Worm (Caenorhabditis elegans): ENCODE measurements around the gene Y41D4A.3.

Gene Y41D4A.3

DNA sequence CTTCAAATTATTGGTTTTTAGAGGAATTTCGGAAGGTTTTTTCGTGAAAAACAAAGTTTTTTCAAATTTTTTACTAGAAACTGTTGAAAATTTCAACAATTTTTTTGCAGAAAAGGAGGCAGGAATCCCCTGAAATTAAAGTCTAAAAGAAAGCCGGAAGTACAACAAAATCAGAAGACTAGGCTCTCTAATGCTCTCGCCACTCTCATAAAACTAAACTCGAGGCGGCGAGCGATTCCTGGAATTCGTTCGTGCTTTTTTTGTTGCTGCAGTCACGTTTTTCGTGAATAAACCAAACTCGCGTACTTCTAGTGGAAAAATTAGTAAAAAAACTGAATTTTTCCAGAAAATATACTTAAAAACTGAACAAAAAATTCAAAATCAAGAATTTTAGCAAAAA, 14.7 kb upstream of the Y41D4A.3 start:
- no peak for TF ChIP-seq unc-62 (GFP tag; optimal IDR thresholded peaks at IDR 0.05)

DNA sequence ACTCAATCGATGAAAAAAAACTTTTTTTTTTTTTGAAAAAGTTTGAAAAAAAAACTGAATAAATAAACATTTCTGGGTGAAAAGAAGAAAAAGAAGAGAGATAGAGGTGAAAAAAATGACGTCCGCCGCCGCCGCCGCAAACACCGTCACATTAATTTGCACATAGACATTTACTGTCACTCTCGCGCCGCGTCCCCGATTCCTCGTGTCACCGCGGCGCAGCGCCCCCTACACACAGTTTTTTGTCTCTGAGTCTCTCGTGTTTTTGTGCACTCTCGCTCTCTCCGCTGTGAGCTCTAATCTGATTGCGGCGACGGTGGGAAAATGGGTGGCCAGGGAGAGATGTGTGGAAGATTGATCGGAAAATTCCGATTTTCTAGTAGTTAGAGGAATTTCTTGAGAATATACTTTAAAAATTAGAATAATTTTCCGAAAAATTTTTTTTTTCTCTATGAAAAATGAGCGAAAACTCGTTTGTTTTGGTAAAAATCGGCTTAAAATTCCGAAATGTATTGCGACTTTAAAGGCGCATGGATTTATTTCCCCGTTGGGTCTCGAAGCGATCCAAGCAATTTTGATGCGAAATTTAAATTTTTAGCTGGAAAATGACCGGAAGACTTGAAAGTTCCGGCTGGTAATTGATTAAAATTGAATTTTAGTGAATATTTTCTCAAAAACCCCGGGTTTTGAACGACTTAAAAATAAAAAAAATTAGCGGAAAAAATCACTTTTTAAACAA, 14.0 kb upstream of the Y41D4A.3 start:
- no peak for TF ChIP-seq unc-62 (GFP tag; optimal IDR thresholded peaks at IDR 0.05)

DNA sequence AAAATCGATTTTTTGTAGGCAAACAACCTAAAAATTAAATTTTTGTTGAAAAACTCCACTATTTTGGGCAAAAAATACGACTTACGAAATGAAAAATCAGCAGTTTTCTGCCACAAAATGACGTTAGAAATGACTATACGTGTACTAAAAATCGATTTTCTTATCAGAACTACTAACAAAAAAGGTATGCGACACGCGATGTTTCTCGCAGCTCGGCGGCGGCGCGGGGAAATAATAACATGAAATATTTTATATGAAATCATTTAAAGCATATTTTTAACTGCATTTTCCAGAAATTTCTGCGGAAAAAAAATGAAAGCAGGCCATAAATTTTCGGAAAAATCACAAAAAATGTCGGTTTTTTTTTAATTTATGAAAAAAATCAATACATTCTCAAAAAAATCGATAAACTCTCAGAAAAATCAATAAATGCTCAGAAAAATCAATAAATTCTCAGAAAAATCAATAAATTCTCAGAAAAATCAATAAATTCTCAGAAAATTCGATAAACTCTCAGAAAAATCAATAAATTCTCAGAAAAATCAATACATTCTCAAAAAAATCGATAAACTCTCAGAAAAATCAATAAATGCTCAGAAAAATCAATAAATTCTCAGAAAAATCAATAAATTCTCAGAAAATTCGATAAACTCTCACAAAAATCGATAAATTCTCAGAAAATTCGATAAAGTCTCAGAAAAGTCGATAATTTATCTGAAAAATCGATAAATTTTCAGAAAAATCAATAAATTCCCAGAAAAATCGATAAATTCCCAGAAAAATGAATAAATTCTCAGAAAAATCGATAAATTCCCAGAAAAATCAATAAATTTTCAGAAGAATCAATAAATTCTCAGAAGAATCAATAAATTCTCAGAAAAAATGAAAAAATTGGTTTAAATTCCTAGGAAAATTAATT, 13.2 kb upstream of the Y41D4A.3 start, which contains the start of gene ptpn-22:
ptpn-22 (minus strand) TSS at position 158 of the 919 bp plus-strand sequence.
- no peak for TF ChIP-seq unc-62 (GFP tag; optimal IDR thresholded peaks at IDR 0.05)

DNA sequence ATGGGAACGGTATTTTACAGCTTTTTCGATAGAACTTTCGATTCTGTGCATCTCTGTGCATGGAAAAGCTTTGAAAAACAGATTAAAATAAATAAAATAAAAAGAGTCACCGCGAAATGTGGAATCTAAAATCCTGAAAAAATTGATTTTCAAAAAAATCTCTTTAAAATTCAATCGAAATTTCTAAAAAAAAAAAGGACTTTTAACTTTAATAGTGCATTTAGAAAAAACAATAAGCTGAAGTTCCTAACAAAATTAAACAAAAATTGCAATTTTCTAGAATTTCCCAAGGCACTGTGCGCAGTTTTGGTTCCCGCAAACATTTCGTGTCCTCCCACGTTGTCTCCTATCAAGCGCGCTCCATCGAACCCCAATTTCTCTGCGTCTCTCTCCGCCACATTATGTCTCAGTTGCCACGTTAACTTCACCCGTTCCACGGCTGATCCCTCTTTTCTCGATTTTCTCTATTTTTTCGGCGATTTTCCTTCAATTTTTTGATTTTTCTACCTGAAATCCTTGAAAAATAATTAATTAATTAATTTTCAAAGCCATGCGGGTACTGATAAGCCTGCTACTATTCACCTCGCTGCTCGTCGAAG, 8.0 kb upstream of the Y41D4A.3 start, which contains the start of the genes Y41D4A.6 and Y41D4A.4:
Y41D4A.6 (minus strand) TSS at position 51 of the 599 bp plus-strand sequence.
Y41D4A.4 (plus strand) TSS at position 549 of the 599 bp plus-strand sequence.
- TF ChIP-seq unc-62 (GFP tag; optimal IDR thresholded peaks at IDR 0.05) = no peak

DNA sequence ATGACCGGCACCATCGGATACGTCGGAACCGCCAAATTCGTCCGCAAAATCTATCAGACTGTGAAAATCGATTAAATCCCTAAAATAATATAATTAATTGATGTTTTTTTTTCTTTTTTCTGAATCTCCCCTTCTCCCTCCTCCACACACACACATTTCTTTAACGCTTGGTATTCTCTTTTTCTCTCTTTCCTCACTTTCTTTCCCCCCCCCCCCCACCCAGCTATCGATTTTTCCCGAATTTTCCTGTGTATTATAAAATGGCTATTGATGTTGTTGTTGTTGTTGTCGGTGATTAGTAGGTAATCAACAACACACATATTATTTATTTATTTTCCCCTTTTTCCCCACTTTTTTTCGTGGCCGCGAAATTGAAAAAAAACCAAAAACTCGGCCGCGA, 2.3 kb upstream of the Y41D4A.3 start:
- no peak for TF ChIP-seq unc-62 (GFP tag; optimal IDR thresholded peaks at IDR 0.05)

DNA sequence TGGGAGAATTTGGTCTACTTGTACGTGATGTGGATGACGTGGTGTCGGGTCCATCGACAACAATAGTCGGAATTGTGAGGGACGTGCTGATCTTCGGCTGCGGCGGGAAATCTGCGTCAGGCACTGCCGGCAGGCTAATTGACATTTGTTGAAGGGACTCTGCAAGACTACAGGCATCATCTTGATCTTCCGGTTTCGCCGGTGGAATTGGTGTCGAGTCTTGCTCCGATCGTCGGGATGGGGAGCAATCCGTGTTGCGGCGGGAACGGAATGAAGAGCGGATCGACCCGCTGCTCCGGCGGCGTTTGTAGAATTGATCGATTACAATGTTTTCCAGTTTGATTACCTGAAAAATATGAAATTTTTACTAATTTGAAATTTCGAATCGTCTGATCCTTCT, 1.1 kb upstream of the Y41D4A.3 start:
- no peak for TF ChIP-seq unc-62 (GFP tag; optimal IDR thresholded peaks at IDR 0.05)

DNA sequence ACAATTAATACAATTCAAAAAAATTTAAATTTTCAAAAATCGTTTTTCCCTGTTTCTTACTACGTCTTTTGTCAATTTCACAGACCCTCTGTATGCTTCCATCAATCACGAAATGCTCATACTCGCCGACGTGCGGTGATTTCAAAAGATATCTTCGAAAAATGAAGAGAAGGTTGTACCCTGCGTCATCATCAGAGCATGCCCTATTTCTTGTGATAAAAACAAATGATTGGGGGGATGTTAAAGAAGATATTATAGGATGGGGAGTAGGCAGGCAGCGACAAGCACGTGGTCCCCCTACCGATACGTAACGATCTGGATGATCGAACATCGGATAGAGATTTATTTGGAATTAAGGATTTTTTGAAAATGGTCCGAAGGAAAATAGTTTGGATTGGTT, 5.0 kb downstream of the Y41D4A.3 start:
- TF ChIP-seq unc-62 (GFP tag; optimal IDR thresholded peaks at IDR 0.05) = no peak

DNA sequence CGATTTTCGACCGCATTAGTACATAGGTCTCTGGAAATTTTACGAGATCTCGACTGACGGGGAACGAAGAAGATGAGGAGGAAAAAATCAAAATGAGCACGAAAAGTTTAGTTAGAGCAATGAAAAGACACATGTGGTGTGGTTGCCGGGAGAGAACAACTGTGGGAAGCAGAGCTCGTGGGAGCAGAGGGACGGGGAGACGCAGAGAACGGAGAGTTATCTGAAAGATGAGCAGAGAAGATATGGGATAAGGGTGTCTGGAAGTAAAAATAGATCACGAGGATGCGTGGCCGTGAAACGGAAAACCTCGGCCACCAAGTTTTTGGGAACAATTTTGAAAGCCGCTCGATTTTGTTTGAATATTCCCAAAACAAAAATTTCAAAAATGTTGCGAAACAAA, 8.0 kb downstream of the Y41D4A.3 start, which contains the start of gene Y41D4A.7:
Y41D4A.7 (minus strand) TSS at position 18 of the 400 bp plus-strand sequence.
- TF ChIP-seq unc-62 (GFP tag; optimal IDR thresholded peaks at IDR 0.05) = no peak

DNA sequence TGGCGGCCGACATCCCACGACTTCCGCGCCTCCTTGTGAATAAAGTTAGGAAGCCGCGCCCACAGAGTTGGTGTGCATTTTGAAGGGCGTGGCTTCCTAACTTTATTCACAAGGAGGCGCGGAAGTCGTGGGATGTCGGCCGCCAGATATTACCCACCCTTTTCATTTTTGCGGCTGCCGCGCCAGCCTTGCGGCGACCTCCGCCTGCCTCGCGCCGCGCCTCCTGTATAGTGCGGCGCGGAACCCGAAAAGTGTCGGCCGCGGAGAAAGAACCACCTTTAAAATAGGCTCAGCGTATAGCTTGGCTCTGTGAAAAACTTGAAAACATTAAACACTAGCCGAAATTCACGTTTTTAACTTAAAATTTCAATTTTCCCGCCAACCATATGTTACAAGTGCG, 9.9 kb downstream of the Y41D4A.3 start:
- no peak for TF ChIP-seq unc-62 (GFP tag; optimal IDR thresholded peaks at IDR 0.05)

DNA sequence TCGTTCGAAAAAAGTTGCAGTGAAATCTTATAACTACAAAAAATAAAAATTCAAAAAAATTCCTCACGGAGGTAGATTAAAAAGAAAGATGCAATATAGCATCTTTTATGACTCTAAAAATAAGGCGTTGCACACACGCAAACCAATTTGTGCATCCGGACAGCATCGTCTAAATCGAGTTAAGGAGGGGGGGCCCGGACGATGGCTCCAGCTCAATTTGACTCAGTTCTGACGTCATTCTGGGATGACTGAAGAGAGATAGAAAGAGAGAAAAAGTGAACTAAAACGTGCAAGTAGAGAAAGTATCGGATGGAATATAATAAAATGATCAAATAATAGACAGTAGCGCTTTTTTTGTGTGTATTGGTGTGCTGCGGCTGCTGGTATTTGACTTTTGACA, 12.4 kb downstream of the Y41D4A.3 start:
- no peak for TF ChIP-seq unc-62 (GFP tag; optimal IDR thresholded peaks at IDR 0.05)

DNA sequence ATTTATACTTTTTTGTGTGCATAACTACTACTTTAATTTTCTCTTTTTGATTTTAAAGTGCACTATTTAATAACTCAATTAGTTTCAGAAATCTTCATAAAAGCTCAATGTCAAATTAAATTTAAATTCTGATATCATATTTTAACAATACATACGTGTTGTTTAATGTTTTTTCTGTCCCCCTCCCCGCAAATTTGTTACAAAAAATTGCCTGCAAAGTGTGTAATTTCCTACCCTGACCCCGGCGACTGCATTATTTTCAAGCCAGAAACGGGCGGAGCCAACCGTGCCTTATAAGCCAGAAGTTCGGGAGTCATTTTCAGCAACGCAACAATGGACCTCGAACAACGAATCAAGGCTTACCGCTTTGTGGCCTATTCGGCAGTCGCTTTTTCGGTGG, 14.7 kb downstream of the Y41D4A.3 start, which contains the start of gene col-108:
col-108 (plus strand) TSS at position 301 of the 400 bp plus-strand sequence.
- no peak for TF ChIP-seq unc-62 (GFP tag; optimal IDR thresholded peaks at IDR 0.05)

DNA sequence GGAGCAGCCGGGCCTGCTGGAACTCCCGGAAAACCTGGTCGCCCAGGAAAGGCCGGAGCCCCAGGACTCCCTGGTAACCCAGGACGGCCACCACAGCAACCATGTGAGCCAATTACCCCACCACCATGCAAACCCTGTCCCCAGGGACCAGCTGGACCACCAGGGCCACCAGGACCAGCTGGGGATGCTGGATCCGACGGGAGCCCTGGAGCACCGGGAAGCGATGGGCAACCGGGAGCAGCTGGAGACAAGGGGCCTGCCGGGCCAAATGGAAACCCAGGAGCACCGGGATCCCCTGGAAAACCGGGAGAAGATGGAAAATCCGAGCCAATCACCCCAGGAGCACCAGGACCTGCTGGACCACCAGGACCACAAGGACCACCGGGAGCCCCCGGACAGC, 15.5 kb downstream of the Y41D4A.3 start:
- TF ChIP-seq unc-62 (GFP tag; optimal IDR thresholded peaks at IDR 0.05) = no peak

DNA sequence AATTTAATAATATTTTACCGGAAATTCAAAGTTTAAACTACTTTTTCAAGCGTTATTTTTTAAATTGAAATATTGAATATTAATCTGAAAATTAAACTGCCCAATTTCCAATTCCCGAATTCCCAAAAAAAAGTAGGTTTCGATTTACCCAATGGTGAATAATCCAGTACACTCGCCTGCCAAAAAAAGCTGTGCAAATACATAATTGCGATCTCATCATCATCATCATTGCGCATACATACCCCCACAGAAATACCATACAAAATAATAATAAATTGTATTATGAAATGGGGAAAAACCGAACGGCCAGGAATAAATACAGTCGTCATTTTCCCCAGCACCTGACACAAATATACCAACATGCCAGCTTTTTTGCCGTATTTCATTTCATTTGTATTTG, 18.3 kb downstream of the Y41D4A.3 start, which contains the start of gene Y41D4A.1:
Y41D4A.1 (plus strand) TSS at position 301 of the 400 bp plus-strand sequence.
- TF ChIP-seq unc-62 (GFP tag; optimal IDR thresholded peaks at IDR 0.05) = no peak

DNA sequence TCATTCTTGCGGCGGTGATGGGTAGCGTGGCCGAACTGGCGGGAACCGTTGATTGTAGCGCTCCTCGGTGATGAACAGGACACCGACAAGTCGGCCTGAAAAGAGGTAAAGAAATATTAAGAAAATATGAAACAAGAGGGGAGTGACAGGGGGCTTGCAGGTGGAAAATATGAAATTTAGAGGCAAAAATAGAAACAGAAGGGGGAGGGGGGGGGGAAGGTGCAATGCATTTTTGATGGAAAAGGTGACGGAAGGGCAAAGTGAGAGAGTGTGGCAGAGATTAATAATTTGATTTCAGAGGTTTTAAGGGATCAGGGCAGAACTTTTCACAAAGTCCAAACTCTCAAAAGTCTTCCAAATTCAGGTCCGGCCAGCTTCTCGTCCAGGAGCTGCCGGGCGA, 28.0 kb downstream of the Y41D4A.3 start, which contains the start of gene frpr-19:
frpr-19 (minus strand) TSS at position 101 of the 400 bp plus-strand sequence.
- TF ChIP-seq unc-62 (GFP tag; optimal IDR thresholded peaks at IDR 0.05) = no peak

DNA sequence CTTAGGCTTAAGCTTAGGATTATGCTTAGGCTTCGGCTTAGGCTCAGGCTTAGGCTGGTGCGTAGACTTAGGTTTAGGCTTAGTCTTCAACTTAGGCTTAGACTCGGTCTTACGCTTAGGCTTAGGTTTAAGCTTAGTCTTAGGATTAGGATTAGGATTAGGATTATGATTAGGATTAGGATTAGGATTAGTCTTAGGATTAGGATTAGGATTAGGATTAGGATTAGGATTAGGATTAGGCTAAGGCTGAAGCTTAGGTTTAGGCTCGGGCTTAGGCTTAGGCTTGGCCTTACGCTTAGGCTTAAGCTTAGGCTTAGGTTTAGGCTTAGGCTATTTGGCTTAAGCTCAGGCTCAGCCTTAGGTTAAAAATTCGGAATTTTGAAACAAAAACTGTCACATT, 31.6 kb downstream of the Y41D4A.3 start:
- no peak for TF ChIP-seq unc-62 (GFP tag; optimal IDR thresholded peaks at IDR 0.05)

DNA sequence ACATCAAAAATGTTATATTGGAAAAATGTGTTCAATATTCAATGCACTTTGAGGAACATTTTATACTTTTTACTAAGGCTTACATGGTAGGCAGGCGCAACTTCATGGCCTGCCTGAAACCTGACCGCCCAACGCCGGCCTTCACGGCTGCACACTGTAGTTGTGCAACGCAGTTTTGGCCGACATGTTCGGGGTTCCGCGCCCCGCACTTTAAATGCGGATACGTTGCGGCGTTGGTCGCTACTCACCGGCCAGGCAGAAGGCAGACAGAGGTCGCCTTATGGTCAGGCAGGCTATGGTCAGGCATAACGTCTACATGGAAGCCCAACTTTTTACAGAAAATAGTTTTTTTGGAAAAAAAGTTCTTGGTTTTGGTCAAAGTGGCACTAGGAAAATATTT, 37.1 kb downstream of the Y41D4A.3 start:
- no peak for TF ChIP-seq unc-62 (GFP tag; optimal IDR thresholded peaks at IDR 0.05)

All from whole organism, dauer.